Worm (Caenorhabditis elegans) whole organism, midembryonic: ENCODE results near the gene Y54F10AM.8.

Experiments
- T22C8.4 ChIP-seq: fragments of 200-800 bp; sonication (Bioruptor generic); IDR thresholded peaks from 2 replicates; pipeline ENCODE4 v1.3.6; 2022; ENCODE audit warnings: missing genetic modification characterization, missing compliant biosample characterization
- cog-1 ChIP-seq: sonication (generic microtip); optimal IDR thresholded peaks from 2 replicates; lab custom pipeline; 2016; ENCODE audit warnings: missing genetic modification characterization, missing compliant biosample characterization
- flt-1 ChIP-seq: fragments of 200-800 bp; sonication (Bioruptor generic); IDR thresholded peaks from 2 replicates; pipeline ENCODE4 v1.3.6; 2022; ENCODE audit warnings: missing genetic modification characterization, missing compliant biosample characterization
- klf-2 ChIP-seq: fragments of 200-800 bp; sonication (Bioruptor generic); conservative IDR thresholded peaks from 2 replicates; pipeline ENCODE4 v1.3.6; 2022; ENCODE audit warnings: missing genetic modification reagents, missing genetic modification characterization, missing compliant biosample characterization
- med-1 ChIP-seq: sonication (generic microtip); optimal IDR thresholded peaks from 2 replicates; lab custom pipeline; 2017; ENCODE audit warnings: missing genetic modification characterization, mild to moderate bottlenecking, missing compliant biosample characterization, antibody characterized with exemption, missing genetic modification reagents; ENCODE audit not compliant: insufficient read depth
- ref-1 ChIP-seq: fragments of 200-800 bp; sonication (Bioruptor generic); conservative IDR thresholded peaks from 2 replicates; pipeline ENCODE4 v1.3.6; 2022; ENCODE audit warnings: missing genetic modification reagents, missing genetic modification characterization, missing compliant biosample characterization
- tab-1 ChIP-seq: fragments of 200-800 bp; sonication (Bioruptor generic); IDR thresholded peaks from 2 replicates; pipeline ENCODE4 v1.3.6; 2022; ENCODE audit warnings: missing genetic modification characterization, missing compliant biosample characterization
- ztf-23 ChIP-seq: fragments of 200-800 bp; sonication (Bioruptor generic); IDR thresholded peaks from 2 replicates; pipeline ENCODE4 v1.3.6; 2022; ENCODE audit warnings: missing genetic modification reagents, missing genetic modification characterization, missing compliant biosample characterization
- ztf-29 ChIP-seq: fragments of 200-800 bp; sonication (Bioruptor generic); IDR thresholded peaks from 2 replicates; pipeline ENCODE4 v1.3.6; 2022; ENCODE audit warnings: missing genetic modification reagents, missing genetic modification characterization, missing compliant biosample characterization

Y54F10AM.8 gene

ce11 chrIII:2528621-2529113 lies 20.9 kb upstream of the Y54F10AM.8 start, which contains the start of the genes Y54F10AM.15, rbc-2 and ndua-8:
Gene Y54F10AM.15 (minus strand): TSS chrIII:2528679.
Gene rbc-2 (minus strand): TSS chrIII:2528689.
Gene ndua-8 (plus strand): TSS chrIII:2529063.
- TF ChIP-seq cog-1 (tag; lab: Kevin White, UChicago) (peak; percentile 19), ref-1 (GFP tag; lab: Robert Waterston, UW) (no peak), T22C8.4 (0 out of 2 replicates have a peak, but pooled peaks have one; percentile 10)

- no peak for TF ChIP-seq cog-1 (tag; lab: Kevin White, UChicago)
- TF ChIP-seq ztf-23 (GFP tag; lab: Robert Waterston, UW) = no peak
- TF ChIP-seq T22C8.4 = no peak
- TF ChIP-seq ztf-29 (GFP tag; lab: Robert Waterston, UW) = no peak
- TF ChIP-seq flt-1 (GFP tag; lab: Robert Waterston, UW) = no peak
- no peak for TF ChIP-seq tab-1 (GFP tag; lab: Robert Waterston, UW)
- no peak for TF ChIP-seq klf-2 (GFP tag; lab: Robert Waterston, UW)
- no peak for TF ChIP-seq ref-1 (GFP tag; lab: Robert Waterston, UW)
- no peak for TF ChIP-seq med-1 (GFP tag; lab: Kevin White, UChicago)
Observed at ce11 chrIII:2515461-2515860, 7.7 kb upstream of the Y54F10AM.8 start.

ce11 chrIII:2508518-2508917 lies 746 bp upstream of the Y54F10AM.8 start, which contains the start of gene Y54F10AM.6:
Gene Y54F10AM.6 (plus strand): TSS chrIII:2508818.
- no peak for TF ChIP-seq ref-1 (GFP tag; lab: Robert Waterston, UW)
- TF ChIP-seq flt-1 (GFP tag; lab: Robert Waterston, UW) = no peak
- no peak for TF ChIP-seq ztf-23 (GFP tag; lab: Robert Waterston, UW)
- no peak for TF ChIP-seq T22C8.4
- no peak for TF ChIP-seq ztf-29 (GFP tag; lab: Robert Waterston, UW)
- TF ChIP-seq klf-2 (GFP tag; lab: Robert Waterston, UW) = no peak
- TF ChIP-seq med-1 (GFP tag; lab: Kevin White, UChicago) = no peak
- no peak for TF ChIP-seq cog-1 (tag; lab: Kevin White, UChicago)
- TF ChIP-seq tab-1 (GFP tag; lab: Robert Waterston, UW) = no peak

ce11 chrIII:2506463-2506862 lies 1.3 kb downstream of the Y54F10AM.8 start:
- no peak for TF ChIP-seq cog-1 (tag; lab: Kevin White, UChicago)
- TF ChIP-seq klf-2 (GFP tag; lab: Robert Waterston, UW) = no peak
- no peak for TF ChIP-seq ztf-29 (GFP tag; lab: Robert Waterston, UW)
- TF ChIP-seq med-1 (GFP tag; lab: Kevin White, UChicago) = no peak
- no peak for TF ChIP-seq ztf-23 (GFP tag; lab: Robert Waterston, UW)
- no peak for TF ChIP-seq flt-1 (GFP tag; lab: Robert Waterston, UW)
- no peak for TF ChIP-seq tab-1 (GFP tag; lab: Robert Waterston, UW)
- no peak for TF ChIP-seq ref-1 (GFP tag; lab: Robert Waterston, UW)
- TF ChIP-seq T22C8.4 = no peak

ce11 chrIII:2501377-2502019 lies 6.3 kb downstream of the Y54F10AM.8 start:
- TF ChIP-seq flt-1 (GFP tag; lab: Robert Waterston, UW) = 0 out of 2 replicates have a peak, but pooled peaks have one; percentile 63

- TF ChIP-seq flt-1 (GFP tag; lab: Robert Waterston, UW) (0 out of 2 replicates have a peak, but pooled peaks have one; percentile 14), ref-1 (GFP tag; lab: Robert Waterston, UW) (0 out of 2 replicates have a peak, but pooled peaks have one; percentile 31), klf-2 (GFP tag; lab: Robert Waterston, UW) (0 out of 2 replicates have a peak, but pooled peaks have one; percentile 29)
Observed at ce11 chrIII:2500636-2501035, 7.1 kb downstream of the Y54F10AM.8 start.

ce11 chrIII:2499275-2499674 lies 8.5 kb downstream of the Y54F10AM.8 start:
- TF ChIP-seq ref-1 (GFP tag; lab: Robert Waterston, UW) (peak; percentile 93), flt-1 (GFP tag; lab: Robert Waterston, UW) (peak; percentile 96), tab-1 (GFP tag; lab: Robert Waterston, UW) (peak; percentile 88), ztf-23 (GFP tag; lab: Robert Waterston, UW) (peak; percentile 93), ztf-29 (GFP tag; lab: Robert Waterston, UW) (peak; percentile 98), klf-2 (GFP tag; lab: Robert Waterston, UW) (peak; percentile 95), T22C8.4 (peak; percentile 93)

ce11 chrIII:2497270-2498201 lies 10.2 kb downstream of the Y54F10AM.8 start:
- TF ChIP-seq ztf-29 (GFP tag; lab: Robert Waterston, UW) (peak; percentile 99), flt-1 (GFP tag; lab: Robert Waterston, UW) (peak; percentile 97), ref-1 (GFP tag; lab: Robert Waterston, UW) (peak; percentile 95), tab-1 (GFP tag; lab: Robert Waterston, UW) (peak; percentile 90), ztf-23 (GFP tag; lab: Robert Waterston, UW) (peak; percentile 95), T22C8.4 (peak; percentile 89), klf-2 (GFP tag; lab: Robert Waterston, UW) (peak; percentile 97)

ce11 chrIII:2494717-2495116 lies 13.1 kb downstream of the Y54F10AM.8 start:
- 0 out of 2 replicates have a peak, but pooled peaks have one; percentile 37 for TF ChIP-seq tab-1 (GFP tag; lab: Robert Waterston, UW)
